Fruit fly (Drosophila melanogaster) whole organism, embryonic: ENCODE measurements around the gene CG4452.

Experiments used
- Asciz ChIP-seq: fragments of 200-800 bp; sonication (Bioruptor generic); optimal IDR thresholded peaks from 2 replicates; lab custom pipeline; 2017; ENCODE audit warnings: missing biosample characterization, mild to moderate bottlenecking, missing genetic modification characterization, missing genetic modification reagents
- B-H1 ChIP-seq: fragments of 200-800 bp; sonication (Bioruptor generic); IDR thresholded peaks from 3 replicates; pipeline ENCODE4 v1.3.6; 2022; ENCODE audit warnings: missing biosample characterization, missing genetic modification characterization
- B-H2 ChIP-seq: fragments of 200-800 bp; sonication (Bioruptor generic); optimal IDR thresholded peaks from 2 replicates; lab custom pipeline; 2018; ENCODE audit warnings: missing biosample characterization, mild to moderate bottlenecking, missing genetic modification characterization
- Bdp1 ChIP-seq: fragments of 200-800 bp; sonication (Bioruptor generic); optimal IDR thresholded peaks from 3 replicates; lab custom pipeline; 2016; ENCODE audit warnings: missing biosample characterization, missing genetic modification characterization
- CG10267 ChIP-seq: fragments of 200-800 bp; sonication (Bioruptor generic); optimal IDR thresholded peaks from 2 replicates; lab custom pipeline; 2018; ENCODE audit warnings: missing biosample characterization, mild to moderate bottlenecking, missing genetic modification characterization, moderate library complexity
- CG11504 ChIP-seq: fragments of 200-800 bp; sonication (Bioruptor generic); optimal IDR thresholded peaks from 3 replicates; lab custom pipeline; 2019; ENCODE audit warnings: missing biosample characterization, mild to moderate bottlenecking, missing genetic modification characterization, moderate library complexity
- CG11560 ChIP-seq: fragments of 200-800 bp; sonication (Bioruptor generic); IDR thresholded peaks from 3 replicates; pipeline ENCODE4 v1.3.6; 2022; ENCODE audit warnings: missing biosample characterization, missing genetic modification characterization
- CG12155 ChIP-seq: fragments of 200-800 bp; sonication (Bioruptor generic); optimal IDR thresholded peaks from 3 replicates; lab custom pipeline; 2016; ENCODE audit warnings: missing biosample characterization, missing genetic modification characterization
- CG13123 ChIP-seq: fragments of 200-800 bp; sonication (Bioruptor generic); optimal IDR thresholded peaks from 2 replicates; lab custom pipeline; 2016; ENCODE audit warnings: missing biosample characterization, missing genetic modification characterization
- CG13775 ChIP-seq: fragments of 200-800 bp; sonication (Bioruptor generic); optimal IDR thresholded peaks from 3 replicates; lab custom pipeline; 2017; ENCODE audit warnings: missing biosample characterization, mild to moderate bottlenecking, missing genetic modification characterization
- CG14710 ChIP-seq: fragments of 200-800 bp; sonication (Bioruptor generic); optimal IDR thresholded peaks from 3 replicates; lab custom pipeline; 2019; ENCODE audit warnings: missing biosample characterization, mild to moderate bottlenecking, missing genetic modification characterization, moderate library complexity
- CG15696 ChIP-seq: fragments of 200-800 bp; sonication (Bioruptor generic); optimal IDR thresholded peaks from 2 replicates; lab custom pipeline; 2019; ENCODE audit warnings: missing biosample characterization, mild to moderate bottlenecking, missing genetic modification characterization, moderate library complexity
- CG3065 ChIP-seq: fragments of 200-800 bp; sonication (Bioruptor generic); optimal IDR thresholded peaks from 2 replicates; lab custom pipeline; 2016; ENCODE audit warnings: missing biosample characterization, missing genetic modification characterization
- CG31365 ChIP-seq: fragments of 200-800 bp; sonication (Bioruptor generic); optimal IDR thresholded peaks from 2 replicates; lab custom pipeline; 2018; ENCODE audit warnings: missing biosample characterization, mild to moderate bottlenecking, missing genetic modification characterization
- CG32767 ChIP-seq: fragments of 200-800 bp; sonication (Bioruptor generic); IDR thresholded peaks from 2 replicates; pipeline ENCODE4 v1.3.6; 2022; ENCODE audit warnings: missing biosample characterization, missing genetic modification characterization
- CG4328 ChIP-seq: fragments of 200-800 bp; sonication (Bioruptor generic); optimal IDR thresholded peaks from 3 replicates; lab custom pipeline; 2017; ENCODE audit warnings: missing biosample characterization, missing genetic modification reagents, missing genetic modification characterization
- CG4360 ChIP-seq: fragments of 200-800 bp; sonication (Bioruptor generic); IDR thresholded peaks from 2 replicates; pipeline ENCODE4 v1.3.6; 2022; ENCODE audit warnings: missing biosample characterization, missing genetic modification characterization
- CG7786 ChIP-seq: fragments of 200-800 bp; sonication (Bioruptor generic); optimal IDR thresholded peaks from 2 replicates; lab custom pipeline; 2016; ENCODE audit warnings: missing biosample characterization, missing genetic modification characterization
- CG8290 ChIP-seq, 3 experiments: fragments of 200-800 bp; sonication (Bioruptor generic); optimal IDR thresholded peaks; 2 replicates each; lab custom pipeline; 2016 to 2019; ENCODE audit warnings: missing biosample characterization in 3 of 3, missing genetic modification characterization in 3 of 3, mild to moderate bottlenecking in 2 of 3, moderate library complexity in 1 of 3
- CoRest ChIP-seq: fragments of 200-800 bp; sonication (Bioruptor generic); optimal IDR thresholded peaks from 3 replicates; lab custom pipeline; 2018; ENCODE audit warnings: missing biosample characterization, mild to moderate bottlenecking, missing genetic modification characterization, moderate library complexity
- Dll ChIP-seq: fragments of 200-800 bp; sonication (Bioruptor generic); IDR thresholded peaks from 4 replicates; pipeline ENCODE4 v1.3.6; 2022; ENCODE audit warnings: missing biosample characterization, missing genetic modification characterization; ENCODE audit not compliant: partially characterized antibody
- Ets97D ChIP-seq: fragments of 200-800 bp; sonication (Bioruptor generic); optimal IDR thresholded peaks from 3 replicates; lab custom pipeline; 2016; ENCODE audit warnings: missing biosample characterization, missing genetic modification characterization
- Gsc ChIP-seq: fragments of 200-800 bp; sonication (Bioruptor generic); IDR thresholded peaks from 2 replicates; pipeline ENCODE4 v1.3.6; 2022; ENCODE audit warnings: missing biosample characterization, missing genetic modification characterization
- HmgZ ChIP-seq: fragments of 200-800 bp; sonication (Bioruptor generic); optimal IDR thresholded peaks from 2 replicates; lab custom pipeline; 2018; ENCODE audit warnings: missing biosample characterization, mild to moderate bottlenecking, missing genetic modification characterization
- Kr ChIP-seq: fragments of 200-800 bp; sonication (Bioruptor generic); optimal IDR thresholded peaks from 2 replicates; lab custom pipeline; 2017; ENCODE audit warnings: missing biosample characterization, mild to moderate bottlenecking, missing genetic modification characterization
- Med ChIP-seq: fragments of 200-800 bp; sonication (Bioruptor generic); peaks from one replicate; lab custom pipeline; 2016; ENCODE audit warnings: missing biosample characterization, missing genetic modification characterization, mild to moderate bottlenecking, inconsistent platforms, moderate library complexity
- ase ChIP-seq: fragments of 200-800 bp; sonication (Bioruptor generic); IDR thresholded peaks from 3 replicates; pipeline ENCODE4 v1.3.6; 2022; ENCODE audit warnings: missing biosample characterization, missing genetic modification characterization
- bab2 ChIP-seq: fragments of 200-800 bp; sonication (Bioruptor generic); optimal IDR thresholded peaks from 2 replicates; lab custom pipeline; 2016; ENCODE audit warnings: missing biosample characterization, missing genetic modification characterization
- bcd ChIP-seq: fragments of 200-800 bp; sonication (Bioruptor generic); optimal IDR thresholded peaks from 2 replicates; lab custom pipeline; 2017; ENCODE audit warnings: missing biosample characterization, mild to moderate bottlenecking, missing genetic modification characterization
- cg ChIP-seq: fragments of 200-800 bp; sonication (Bioruptor generic); optimal IDR thresholded peaks from 3 replicates; lab custom pipeline; 2019; ENCODE audit warnings: missing biosample characterization, mild to moderate bottlenecking, missing genetic modification characterization, moderate library complexity
- chif ChIP-seq, 2 experiments: fragments of 200-800 bp; sonication (Bioruptor generic); optimal IDR thresholded peaks; 3 replicates each; lab custom pipeline; 2016; ENCODE audit warnings: missing biosample characterization in 2 of 2, missing genetic modification characterization in 2 of 2
- corto ChIP-seq: fragments of 200-800 bp; sonication (Bioruptor generic); optimal IDR thresholded peaks from 2 replicates; lab custom pipeline; 2016; ENCODE audit warnings: missing biosample characterization, mild to moderate bottlenecking, missing genetic modification characterization, moderate library complexity
- crc ChIP-seq: fragments of 200-800 bp; sonication (Bioruptor generic); optimal IDR thresholded peaks from 2 replicates; lab custom pipeline; 2016; ENCODE audit warnings: missing biosample characterization, missing genetic modification characterization
- crol ChIP-seq: fragments of 200-800 bp; sonication (Bioruptor generic); IDR thresholded peaks from 2 replicates; pipeline ENCODE4 v1.3.6; 2022; ENCODE audit warnings: missing biosample characterization, missing genetic modification characterization
- crp ChIP-seq, 2 experiments: fragments of 200-800 bp; sonication (Bioruptor generic); optimal IDR thresholded peaks; 2 replicates in 1 of 2; 3 replicates in 1 of 2; lab custom pipeline; 2017; ENCODE audit warnings: missing biosample characterization in 2 of 2, missing genetic modification characterization in 2 of 2, mild to moderate bottlenecking in 1 of 2, moderate library complexity in 1 of 2
- dati ChIP-seq: fragments of 200-800 bp; sonication (Bioruptor generic); IDR thresholded peaks from 2 replicates; pipeline ENCODE4 v1.3.6; 2022; ENCODE audit warnings: missing biosample characterization, missing genetic modification characterization
- dimm ChIP-seq: fragments of 200-800 bp; sonication (Bioruptor generic); IDR thresholded peaks from 2 replicates; pipeline ENCODE4 v1.3.6; 2022; ENCODE audit warnings: missing biosample characterization, missing genetic modification characterization
- dysf ChIP-seq: fragments of 200-800 bp; sonication (Bioruptor generic); IDR thresholded peaks from 3 replicates; pipeline ENCODE4 v1.3.6; 2022; ENCODE audit warnings: missing biosample characterization, missing genetic modification characterization
- fd96Cb ChIP-seq: fragments of 200-800 bp; sonication (Bioruptor generic); optimal IDR thresholded peaks from 2 replicates; lab custom pipeline; 2018; ENCODE audit warnings: missing biosample characterization, mild to moderate bottlenecking, missing genetic modification characterization, moderate library complexity
- gem ChIP-seq: fragments of 200-800 bp; sonication (Bioruptor generic); optimal IDR thresholded peaks from 2 replicates; lab custom pipeline; 2019; ENCODE audit warnings: missing biosample characterization, mild to moderate bottlenecking, missing genetic modification characterization, moderate library complexity
- grau ChIP-seq: fragments of 200-800 bp; optimal IDR thresholded peaks from 3 replicates; lab custom pipeline; 2019; ENCODE audit warnings: missing biosample characterization, mild to moderate bottlenecking, missing genetic modification characterization, moderate library complexity
- mam ChIP-seq: fragments of 200-800 bp; sonication (Bioruptor generic); optimal IDR thresholded peaks from 3 replicates; lab custom pipeline; 2016; ENCODE audit warnings: missing biosample characterization, missing genetic modification characterization
- nerfin-1 ChIP-seq: fragments of 200-800 bp; sonication (Bioruptor generic); optimal IDR thresholded peaks from 3 replicates; lab custom pipeline; 2019; ENCODE audit warnings: missing biosample characterization, mild to moderate bottlenecking, missing genetic modification characterization, moderate library complexity
- org-1 ChIP-seq: fragments of 200-800 bp; sonication (Bioruptor generic); optimal IDR thresholded peaks from 2 replicates; lab custom pipeline; 2017; ENCODE audit warnings: missing biosample characterization, missing genetic modification characterization
- row ChIP-seq: fragments of 200-800 bp; sonication (Bioruptor generic); IDR thresholded peaks from 3 replicates; pipeline ENCODE4 v1.3.6; 2022; ENCODE audit warnings: missing biosample characterization, missing genetic modification characterization
- sens-2 ChIP-seq: fragments of 200-800 bp; sonication (Bioruptor generic); IDR thresholded peaks from 2 replicates; pipeline ENCODE4 v1.3.6; 2022; ENCODE audit warnings: missing biosample characterization, missing genetic modification characterization
- slou ChIP-seq: fragments of 200-800 bp; sonication (Bioruptor generic); optimal IDR thresholded peaks from 3 replicates; lab custom pipeline; 2016; ENCODE audit warnings: missing biosample characterization, missing genetic modification characterization
- sqz ChIP-seq: fragments of 200-800 bp; sonication (Bioruptor generic); optimal IDR thresholded peaks from 3 replicates; lab custom pipeline; 2018; ENCODE audit warnings: missing biosample characterization, mild to moderate bottlenecking, missing genetic modification characterization
- vfl ChIP-seq: fragments of 200-800 bp; sonication (Bioruptor generic); optimal IDR thresholded peaks from 2 replicates; lab custom pipeline; 2016; ENCODE audit warnings: missing biosample characterization, missing genetic modification characterization
- z ChIP-seq: fragments of 200-800 bp; sonication (Bioruptor generic); IDR thresholded peaks from 3 replicates; pipeline ENCODE4 v1.3.6; 2022; ENCODE audit warnings: missing biosample characterization, missing genetic modification characterization

CG4452 gene

DNA sequence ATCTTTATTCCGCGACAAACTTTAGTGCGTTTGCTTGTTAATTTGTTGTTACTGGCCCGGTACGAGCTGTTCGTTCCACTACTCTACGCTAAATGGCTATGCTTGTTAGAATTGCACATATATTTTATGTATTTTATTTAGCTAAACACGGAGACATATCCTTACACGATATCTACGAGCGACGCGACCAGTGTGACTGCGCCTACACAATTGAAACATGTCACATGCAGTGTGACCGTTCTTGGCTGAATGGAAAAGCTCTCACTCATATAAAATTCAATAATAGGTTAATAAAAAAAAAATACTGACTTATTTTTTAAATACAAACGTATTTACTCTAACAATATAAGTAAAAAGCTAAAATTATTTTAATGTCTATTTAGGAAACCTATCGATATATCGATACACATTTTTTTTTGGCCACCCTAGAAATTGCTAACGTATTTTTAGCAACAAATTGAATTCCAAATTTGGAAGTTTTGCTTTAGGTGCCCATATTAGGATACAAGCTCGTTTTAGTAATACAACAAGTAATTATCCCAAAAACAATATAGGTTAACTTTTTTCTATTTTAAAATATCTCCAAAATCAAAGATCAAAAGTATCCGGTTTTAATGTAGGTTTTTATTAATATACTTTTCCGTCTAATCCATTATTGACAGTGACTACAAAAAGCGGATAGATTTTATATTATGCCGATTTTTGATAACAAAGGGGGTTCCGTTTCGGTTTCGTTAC lies 32.0 kb downstream of the CG4452 start, which contains the start of gene CG4080 (continued):
- peak; percentile 80 for TF ChIP-seq cg (GFP tag; lab: Kevin White, UChicago)
- TF ChIP-seq ase (GFP tag; lab: Robert Waterston, UW), result no peak
- no peak for TF ChIP-seq CG11560 (tag; lab: Robert Waterston, UW)
- no peak for TF ChIP-seq CG31365 (tag; lab: Kevin White, UChicago)
- peak; percentile 32 for TF ChIP-seq sqz (GFP tag; lab: Kevin White, UChicago)
- TF ChIP-seq Gsc, result no peak
- no peak for TF ChIP-seq CG3065
- TF ChIP-seq Bdp1 (GFP tag; lab: Kevin White, UChicago), result no peak
- TF ChIP-seq CG13775 (GFP tag; lab: Kevin White, UChicago), result peak; percentile 6
- TF ChIP-seq HmgZ (tag; lab: Kevin White, UChicago), result peak; percentile 63
- TF ChIP-seq CG32767 (GFP tag; lab: Robert Waterston, UW), result no peak
- TF ChIP-seq org-1 (GFP tag; lab: Kevin White, UChicago), result no peak
- TF ChIP-seq crol (GFP tag; lab: Robert Waterston, UW), result no peak
- TF ChIP-seq CG4328, result no peak
- no peak for TF ChIP-seq crc
- TF ChIP-seq B-H2 (GFP tag; lab: Kevin White, UChicago), result peak; percentile 61
- peak; percentile 40 for TF ChIP-seq nerfin-1
- TF ChIP-seq CG14710 (tag; lab: Kevin White, UChicago), result peak; percentile 80
- TF ChIP-seq CoRest (tag; lab: Kevin White, UChicago), result peak; percentile 55
- TF ChIP-seq CG13123 (GFP tag; lab: Kevin White, UChicago), result no peak
- no peak for TF ChIP-seq z (GFP tag; lab: Robert Waterston, UW)
- TF ChIP-seq CG12155 (GFP tag; lab: Kevin White, UChicago), result peak; percentile 49
- no peak for TF ChIP-seq bab2
- TF ChIP-seq CG15696, result no peak
- TF ChIP-seq B-H1 (GFP tag; lab: Robert Waterston, UW), result no peak
- peak; percentile 61 for TF ChIP-seq Ets97D (GFP tag; lab: Kevin White, UChicago)
- no peak for TF ChIP-seq CG7786 (GFP tag; lab: Kevin White, UChicago)
- TF ChIP-seq Asciz, result no peak
- no peak for TF ChIP-seq sens-2 (GFP tag; lab: Robert Waterston, UW)
- peak; percentile 32 for TF ChIP-seq corto (GFP tag; lab: Kevin White, UChicago)
- TF ChIP-seq crp (GFP tag; optimal IDR thresholded peaks at IDR 0.05; lab: Kevin White, UChicago), result peak in 1 of 2 experiments; percentile 4
- TF ChIP-seq Kr, result no peak
- TF ChIP-seq chif (GFP tag; optimal IDR thresholded peaks at IDR 0.05; lab: Kevin White, UChicago), result peak in 1 of 2 experiments; percentile 34
- TF ChIP-seq Dll, result peak; percentile 89
- TF ChIP-seq CG11504, result no peak
- TF ChIP-seq dysf (GFP tag; lab: Robert Waterston, UW), result no peak
- TF ChIP-seq row (GFP tag; lab: Robert Waterston, UW), result peak; percentile 70
- TF ChIP-seq fd96Cb (tag; lab: Kevin White, UChicago), result no peak
- peak; percentile 34 for TF ChIP-seq gem
- TF ChIP-seq grau (tag; lab: Kevin White, UChicago), result peak; percentile 51
- no peak for TF ChIP-seq slou (GFP tag; lab: Kevin White, UChicago)
- TF ChIP-seq Med (GFP tag; lab: Kevin White, UChicago), result peak; percentile 81
- no peak for TF ChIP-seq CG4360 (GFP tag; lab: Robert Waterston, UW)
- peak; percentile 70 for TF ChIP-seq CG10267
- no peak for TF ChIP-seq dati
- TF ChIP-seq bcd, result no peak
- TF ChIP-seq dimm, result no peak
- TF ChIP-seq CG8290 (GFP tag; optimal IDR thresholded peaks at IDR 0.05; lab: Kevin White, UChicago), result peak; percentile 22
- peak; percentile 32 to 36 for TF ChIP-seq CG8290 (tag; optimal IDR thresholded peaks at IDR 0.05; lab: Kevin White, UChicago)
- TF ChIP-seq mam, result no peak
- no peak for TF ChIP-seq vfl (GFP tag; lab: Kevin White, UChicago)
